Fruit fly (Drosophila melanogaster) whole organism, larva: ENCODE results near the gene CG6023.

Experiments
- noc ChIP-seq: fragments of 200-800 bp; sonication (Bioruptor generic); optimal IDR thresholded peaks from 3 replicates; lab custom pipeline; 2019; ENCODE audit warnings: missing biosample characterization, mild to moderate bottlenecking, missing genetic modification characterization, moderate library complexity

Gene CG6023

dm6 chrX:18320825-18321224 is at the start of gene CG6023:
TSS of gene CG6023 (minus strand) at chrX:18321193.
- peak; percentile 42 for TF ChIP-seq noc (tag; lab: Kevin White, UChicago)

dm6 chrX:18369767-18370166 is 48.8 kb upstream of the CG6023 start:
- TF ChIP-seq noc (tag; lab: Kevin White, UChicago) = no peak

dm6 chrX:18368644-18368998 is 47.6 kb upstream of the CG6023 start:
- TF ChIP-seq noc (tag; lab: Kevin White, UChicago) = no peak

- peak; percentile 89 for TF ChIP-seq noc (tag; lab: Kevin White, UChicago)
Measured at dm6 chrX:18367806-18368643, 47.0 kb upstream of the CG6023 start.

dm6 chrX:18366851-18367649 is 46.1 kb upstream of the CG6023 start:
- TF ChIP-seq noc (tag; lab: Kevin White, UChicago) = peak; percentile 96

dm6 chrX:18366033-18366850 is 45.2 kb upstream of the CG6023 start, which contains the start of gene CrebB:
TSS of gene CrebB (plus strand) at chrX:18366357.
- TF ChIP-seq noc (tag; lab: Kevin White, UChicago) = peak; percentile 60

dm6 chrX:18364999-18365398 is 44.0 kb upstream of the CG6023 start:
- no peak for TF ChIP-seq noc (tag; lab: Kevin White, UChicago)

- TF ChIP-seq noc (tag; lab: Kevin White, UChicago) = no peak
Measured at dm6 chrX:18364047-18364747, 43.2 kb upstream of the CG6023 start.

- no peak for TF ChIP-seq noc (tag; lab: Kevin White, UChicago)
Measured at dm6 chrX:18363423-18363822, 42.4 kb upstream of the CG6023 start.

- no peak for TF ChIP-seq noc (tag; lab: Kevin White, UChicago)
Measured at dm6 chrX:18358352-18358931, 37.4 kb upstream of the CG6023 start, which contains the start of gene CG6106. TSS of gene CG6106 (plus strand) at chrX:18358881.

- TF ChIP-seq noc (tag; lab: Kevin White, UChicago) = no peak
Measured at dm6 chrX:18357756-18358182, 36.8 kb upstream of the CG6023 start.

dm6 chrX:18356141-18356600 is 35.2 kb upstream of the CG6023 start, which contains the start of gene kairos:
TSS of gene kairos (minus strand) at chrX:18356191.
- TF ChIP-seq noc (tag; lab: Kevin White, UChicago) = no peak

- no peak for TF ChIP-seq noc (tag; lab: Kevin White, UChicago)
Measured at dm6 chrX:18350609-18351008, 29.6 kb upstream of the CG6023 start.

dm6 chrX:18347641-18348040 is 26.6 kb upstream of the CG6023 start:
- no peak for TF ChIP-seq noc (tag; lab: Kevin White, UChicago)
